Fruit fly (Drosophila melanogaster): ENCODE measurements around the gene ATPsynbetaL.

ATPsynbetaL gene

DNA sequence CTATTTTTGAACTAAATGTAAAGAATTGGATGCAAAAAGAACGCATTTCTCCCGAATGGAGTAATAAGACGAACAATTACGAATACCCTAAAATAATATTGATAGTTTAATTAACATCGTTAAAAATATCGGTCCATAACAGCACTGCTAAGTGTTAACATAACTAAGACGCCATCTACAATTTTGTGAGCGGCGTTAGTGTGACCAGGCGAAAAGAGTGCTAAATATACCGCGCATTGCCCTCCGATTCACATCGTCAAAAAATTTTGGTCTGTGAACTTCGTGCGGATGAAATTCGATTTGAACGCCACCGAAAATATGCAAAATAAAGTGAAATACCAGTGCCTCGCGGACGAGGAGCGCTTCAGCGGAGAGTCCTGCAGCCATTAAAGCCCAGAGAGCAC lies 45.9 kb upstream of the ATPsynbetaL start, which contains the start of gene Mbs:
Gene Mbs, plus strand, starts transcription at position 241 of the 404 bp plus-strand sequence.
- TF ChIP-seq Ets98B (GFP tag; IDR thresholded peaks at IDR 0.05) (peak; percentile 36; the same call in 1 of the 2 replicates), Snoo (tag; optimal IDR thresholded peaks at IDR 0.05) (peak; percentile 1), CG10348 (GFP tag; IDR thresholded peaks at IDR 0.05) (no peak), EcR (GFP tag; optimal IDR thresholded peaks at IDR 0.05) (no peak), Pif1A (GFP tag; optimal IDR thresholded peaks at IDR 0.05) (no peak), CG13204 (GFP tag; optimal IDR thresholded peaks at IDR 0.05) (no peak), CG15710 (tag; optimal IDR thresholded peaks at IDR 0.05) (peak; percentile 10), D1 (tag; optimal IDR thresholded peaks at IDR 0.05) (no peak)

DNA sequence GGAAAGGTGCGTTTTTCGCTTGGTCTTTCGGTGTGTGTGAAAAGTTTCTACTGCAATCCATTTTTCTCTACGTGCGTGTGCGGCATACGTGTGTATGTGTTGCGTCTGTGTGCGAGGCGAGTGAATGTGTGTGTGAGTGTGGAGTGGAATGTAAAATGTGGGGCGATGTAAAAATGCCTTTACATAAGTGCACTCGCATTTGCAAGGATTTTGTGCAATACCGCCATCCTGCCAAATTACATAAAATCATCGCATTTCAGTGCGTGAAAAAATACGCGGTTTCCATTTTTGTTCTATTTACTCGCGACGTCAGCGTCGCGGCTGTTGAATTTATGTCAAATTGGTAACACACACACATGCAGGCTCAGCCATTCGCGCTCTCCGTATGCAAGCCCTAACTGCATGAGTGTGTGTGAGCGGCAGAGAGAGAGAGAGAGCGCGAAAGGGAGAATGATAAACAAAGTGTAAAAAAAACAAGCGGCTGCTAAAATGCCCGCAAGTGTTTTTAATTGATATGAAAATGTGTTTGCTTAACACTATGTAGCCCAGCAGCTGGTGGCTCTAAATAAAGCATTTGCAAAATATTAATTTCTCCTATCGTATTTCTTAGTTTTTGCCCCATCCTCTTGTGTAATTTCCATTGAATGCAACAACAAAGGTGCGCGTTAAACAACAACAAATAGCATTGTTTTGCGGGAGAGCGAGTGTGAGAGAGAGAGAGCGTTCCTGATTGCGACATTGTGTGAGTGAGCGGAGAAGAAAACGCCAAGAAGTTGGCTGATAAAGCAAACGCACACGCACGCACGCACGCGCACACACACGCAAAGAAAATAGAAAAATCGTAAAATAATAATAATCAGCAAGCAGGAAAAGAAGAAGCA lies 45.2 kb upstream of the ATPsynbetaL start:
- TF ChIP-seq CG8159 (tag; optimal IDR thresholded peaks at IDR 0.05): peak; percentile 25
- TF ChIP-seq EcR (GFP tag; optimal IDR thresholded peaks at IDR 0.05): peak; percentile 33
- peak; percentile 45 for TF ChIP-seq gl (tag; optimal IDR thresholded peaks at IDR 0.05)
- no peak for TF ChIP-seq CG9948 (tag; optimal IDR thresholded peaks at IDR 0.05)
- TF ChIP-seq D1 (tag; optimal IDR thresholded peaks at IDR 0.05): peak; percentile 8
- peak; percentile 13 for TF ChIP-seq CG8301 (tag; optimal IDR thresholded peaks at IDR 0.05)
- no peak for TF ChIP-seq CG34367 (tag; optimal IDR thresholded peaks at IDR 0.05)
- TF ChIP-seq CG4496 (GFP tag; IDR thresholded peaks at IDR 0.05): 0 out of 3 replicates have a peak, but pooled peaks have one; percentile 13
- peak; percentile 21; the same call in 1 of the 3 replicates for TF ChIP-seq fd96Ca (GFP tag; IDR thresholded peaks at IDR 0.05)
- no peak for TF ChIP-seq Snoo (tag; optimal IDR thresholded peaks at IDR 0.05)
- no peak for TF ChIP-seq CG12605 (GFP tag; IDR thresholded peaks at IDR 0.05)
- no peak for TF ChIP-seq CG32121 (GFP tag; IDR thresholded peaks at IDR 0.05)
- 0 out of 2 replicates have a peak, but pooled peaks have one; percentile 12 for TF ChIP-seq Ets98B (GFP tag; IDR thresholded peaks at IDR 0.05)
- peak; percentile 45 for TF ChIP-seq Pif1B (GFP tag; optimal IDR thresholded peaks at IDR 0.05)
- TF ChIP-seq CG14655 (GFP tag; optimal IDR thresholded peaks at IDR 0.05): peak; percentile 13
- TF ChIP-seq CG15710 (tag; optimal IDR thresholded peaks at IDR 0.05): no peak
- TF ChIP-seq CG17806 (tag; optimal IDR thresholded peaks at IDR 0.05): no peak
- TF ChIP-seq Pif1A (GFP tag; optimal IDR thresholded peaks at IDR 0.05): peak; percentile 50
- no peak for TF ChIP-seq rn (GFP tag; IDR thresholded peaks at IDR 0.05)
- TF ChIP-seq CG13204 (GFP tag; optimal IDR thresholded peaks at IDR 0.05): peak; percentile 8
- no peak for TF ChIP-seq CG10348 (GFP tag; IDR thresholded peaks at IDR 0.05)

- TF ChIP-seq Pif1B (GFP tag; optimal IDR thresholded peaks at IDR 0.05) (no peak), Ets98B (GFP tag; IDR thresholded peaks at IDR 0.05) (no peak), CG10348 (GFP tag; IDR thresholded peaks at IDR 0.05) (no peak), CG9948 (tag; optimal IDR thresholded peaks at IDR 0.05) (no peak), rn (GFP tag; IDR thresholded peaks at IDR 0.05) (no peak), Snoo (tag; optimal IDR thresholded peaks at IDR 0.05) (no peak), CG14655 (GFP tag; optimal IDR thresholded peaks at IDR 0.05) (no peak), gl (tag; optimal IDR thresholded peaks at IDR 0.05) (no peak), CG32121 (GFP tag; IDR thresholded peaks at IDR 0.05) (no peak), CG17806 (tag; optimal IDR thresholded peaks at IDR 0.05) (no peak), CG8301 (tag; optimal IDR thresholded peaks at IDR 0.05) (no peak), EcR (GFP tag; optimal IDR thresholded peaks at IDR 0.05) (no peak), CG12605 (GFP tag; IDR thresholded peaks at IDR 0.05) (no peak), Pif1A (GFP tag; optimal IDR thresholded peaks at IDR 0.05) (no peak), CG15710 (tag; optimal IDR thresholded peaks at IDR 0.05) (no peak), CG8159 (tag; optimal IDR thresholded peaks at IDR 0.05) (no peak), fd96Ca (GFP tag; IDR thresholded peaks at IDR 0.05) (no peak), CG4496 (GFP tag; IDR thresholded peaks at IDR 0.05) (no peak), D1 (tag; optimal IDR thresholded peaks at IDR 0.05) (no peak), CG13204 (GFP tag; optimal IDR thresholded peaks at IDR 0.05) (no peak)
These were observed 44.5 kb upstream of the ATPsynbetaL start for dm6 chr3L:16053026-16053556.

DNA sequence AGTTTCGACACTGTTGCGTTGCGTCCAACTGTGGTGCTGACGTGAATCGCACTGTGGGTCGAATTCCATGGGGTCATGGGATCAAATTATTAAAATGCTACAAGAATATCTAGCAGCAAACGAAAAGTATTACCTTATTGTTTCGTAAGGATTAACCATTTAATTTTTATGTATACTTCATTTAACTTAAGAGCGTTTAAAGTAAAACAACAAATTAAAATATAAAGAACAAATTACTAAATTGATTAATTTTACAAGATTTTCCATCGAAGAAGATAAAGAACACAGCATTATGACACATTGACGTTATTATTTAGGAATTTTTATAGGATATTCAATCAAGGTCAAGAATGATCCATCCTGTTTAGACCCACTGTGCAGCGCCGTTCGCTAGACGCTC lies 43.5 kb upstream of the ATPsynbetaL start:
- no peak for TF ChIP-seq gl (tag; optimal IDR thresholded peaks at IDR 0.05)
- TF ChIP-seq Pif1A (GFP tag; optimal IDR thresholded peaks at IDR 0.05): peak; percentile 39
- TF ChIP-seq CG13204 (GFP tag; optimal IDR thresholded peaks at IDR 0.05): no peak
- no peak for TF ChIP-seq EcR (GFP tag; optimal IDR thresholded peaks at IDR 0.05)
- peak; percentile 53; the same call in 1 of the 2 replicates for TF ChIP-seq CG32121 (GFP tag; IDR thresholded peaks at IDR 0.05)
- no peak for TF ChIP-seq Snoo (tag; optimal IDR thresholded peaks at IDR 0.05)
- peak; percentile 31 for TF ChIP-seq CG8301 (tag; optimal IDR thresholded peaks at IDR 0.05)
- peak; percentile 21 for TF ChIP-seq CG8159 (tag; optimal IDR thresholded peaks at IDR 0.05)
- TF ChIP-seq CG10348 (GFP tag; IDR thresholded peaks at IDR 0.05): no peak
- no peak for TF ChIP-seq CG12605 (GFP tag; IDR thresholded peaks at IDR 0.05)
- peak; percentile 17 for TF ChIP-seq CG9948 (tag; optimal IDR thresholded peaks at IDR 0.05)
- peak; percentile 47; the same call in 1 of the 3 replicates for TF ChIP-seq CG4496 (GFP tag; IDR thresholded peaks at IDR 0.05)
- TF ChIP-seq CG34367 (tag; optimal IDR thresholded peaks at IDR 0.05): no peak
- TF ChIP-seq CG14655 (GFP tag; optimal IDR thresholded peaks at IDR 0.05): peak; percentile 34
- TF ChIP-seq CG15710 (tag; optimal IDR thresholded peaks at IDR 0.05): peak; percentile 10
- TF ChIP-seq D1 (tag; optimal IDR thresholded peaks at IDR 0.05): peak; percentile 11
- TF ChIP-seq Ets98B (GFP tag; IDR thresholded peaks at IDR 0.05): peak; percentile 35; the same call in 1 of the 2 replicates
- no peak for TF ChIP-seq fd96Ca (GFP tag; IDR thresholded peaks at IDR 0.05)
- TF ChIP-seq CG17806 (tag; optimal IDR thresholded peaks at IDR 0.05): no peak
- TF ChIP-seq Pif1B (GFP tag; optimal IDR thresholded peaks at IDR 0.05): no peak
- TF ChIP-seq rn (GFP tag; IDR thresholded peaks at IDR 0.05): no peak
